Worm (Caenorhabditis elegans): Measurements from ENCODE around the gene M106.8.
A peak's percentile ranks its signal among the peaks of the same experiment; 100 is the strongest.

Gene M106.8

DNA sequence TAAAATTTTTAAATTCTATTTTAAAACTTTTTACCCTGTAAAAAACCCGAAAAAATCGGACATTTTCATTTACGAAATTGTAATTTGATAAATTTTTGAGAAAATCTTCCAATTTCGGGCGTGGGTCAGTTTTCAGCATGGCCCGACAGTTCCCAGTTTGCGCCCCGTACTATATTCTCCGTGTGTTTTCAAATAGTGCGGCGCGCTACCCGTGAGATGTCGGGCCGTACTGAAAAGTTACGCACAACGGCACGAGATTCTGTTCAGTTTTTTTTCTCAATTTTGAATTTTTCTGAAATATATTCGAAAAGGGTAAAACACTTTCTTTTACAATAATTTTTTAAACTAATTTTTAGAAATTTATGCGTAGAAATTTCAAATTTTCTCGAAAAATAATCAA lies 3.6 kb upstream of the M106.8 start:
- TF ChIP-seq nhr-25 (tag; optimal IDR thresholded peaks at IDR 0.05) = no peak

DNA sequence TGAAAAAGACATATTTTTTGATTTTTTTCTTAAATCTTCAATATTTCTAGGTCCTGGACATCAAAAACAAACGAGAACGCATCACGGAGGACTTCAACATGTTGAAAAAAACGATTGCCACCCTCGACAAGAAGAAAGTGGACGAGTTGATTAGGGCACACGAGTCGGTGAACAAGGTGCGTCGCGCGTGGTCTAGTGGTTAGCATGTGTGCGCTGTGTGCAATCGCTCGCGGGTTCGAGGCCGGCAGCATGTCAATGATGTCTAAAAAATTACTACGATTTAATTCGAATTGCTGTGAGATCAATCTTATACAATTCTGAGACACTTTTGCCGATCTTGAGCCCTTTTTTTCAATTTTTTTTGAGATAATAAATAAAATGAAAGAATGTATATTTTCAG lies 3.4 kb downstream of the M106.8 start:
- TF ChIP-seq nhr-237 (tag; optimal IDR thresholded peaks at IDR 0.05) (no peak), nhr-11 (tag; optimal IDR thresholded peaks at IDR 0.05) (peak; percentile 46), elt-3 (tag; optimal IDR thresholded peaks at IDR 0.05) (peak in 1 of 3 experiments; percentile 81), ceh-82 (tag; optimal IDR thresholded peaks at IDR 0.05) (no peak), sea-2 (GFP tag; optimal IDR thresholded peaks at IDR 0.05) (no peak), ceh-16 (tag; optimal IDR thresholded peaks at IDR 0.05) (no peak), pha-4 (tag; optimal IDR thresholded peaks at IDR 0.05) (peak; percentile 78), ztf-11 (tag; optimal IDR thresholded peaks at IDR 0.05) (peak; percentile 28), lsy-12 (tag; optimal IDR thresholded peaks at IDR 0.05) (peak; percentile 74), nhr-76 (tag; optimal IDR thresholded peaks at IDR 0.05) (no peak), nhr-43 (tag; optimal IDR thresholded peaks at IDR 0.05; ENCODE audit: poor library complexity, severe bottlenecking) (peak; percentile 83), ama-1 (optimal IDR thresholded peaks at IDR 0.05) (peak; percentile 52), ceh-28 (tag; optimal IDR thresholded peaks at IDR 0.05) (no peak), ZK546.5 (tag; optimal IDR thresholded peaks at IDR 0.05) (no peak), nhr-67 (tag; optimal IDR thresholded peaks at IDR 0.05) (no peak), eor-1 (tag; optimal IDR thresholded peaks at IDR 0.05) (no peak), unc-39 (tag; optimal IDR thresholded peaks at IDR 0.05) (no peak), egl-27 (tag; optimal IDR thresholded peaks at IDR 0.05) (no peak), nfya-1 (tag; optimal IDR thresholded peaks at IDR 0.05; ENCODE audit: insufficient read depth) (peak; percentile 79), nhr-28 (tag; optimal IDR thresholded peaks at IDR 0.05) (no peak), daf-12 (tag; optimal IDR thresholded peaks at IDR 0.05) (no peak), egl-5 (tag; optimal IDR thresholded peaks at IDR 0.05) (no peak), lin-15B (tag; optimal IDR thresholded peaks at IDR 0.05) (peak; percentile 45), aly-2 (tag; optimal IDR thresholded peaks at IDR 0.05) (no peak), mml-1 (tag; optimal IDR thresholded peaks at IDR 0.05) (no peak), fos-1 (tag; optimal IDR thresholded peaks at IDR 0.05) (no peak), R02D3.7 (tag; optimal IDR thresholded peaks at IDR 0.05) (peak; percentile 43), fkh-2 (tag; optimal IDR thresholded peaks at IDR 0.05) (no peak), ceh-9 (tag; optimal IDR thresholded peaks at IDR 0.05) (no peak), fkh-10 (GFP tag; optimal IDR thresholded peaks at IDR 0.05) (peak; percentile 8), elt-1 (tag; optimal IDR thresholded peaks at IDR 0.05) (no peak), unc-62 (GFP tag; optimal IDR thresholded peaks at IDR 0.05) (peak; percentile 40), nhr-23 (tag; optimal IDR thresholded peaks at IDR 0.05) (peak; percentile 44), nhr-25 (tag; optimal IDR thresholded peaks at IDR 0.05) (peak; percentile 71), ztf-4 (tag; optimal IDR thresholded peaks at IDR 0.05) (peak; percentile 68), skn-1 (tag; optimal IDR thresholded peaks at IDR 0.05) (peak; percentile 12), elt-2 (tag; optimal IDR thresholded peaks at IDR 0.05) (peak; percentile 58), pqm-1 (tag; optimal IDR thresholded peaks at IDR 0.05) (peak; percentile 36), nhr-12 (tag; optimal IDR thresholded peaks at IDR 0.05) (no peak), lin-39 (tag; optimal IDR thresholded peaks at IDR 0.05) (peak; percentile 94), hmg-11 (tag; optimal IDR thresholded peaks at IDR 0.05) (peak; percentile 90), jun-1 (tag; optimal IDR thresholded peaks at IDR 0.05) (peak; percentile 72), zag-1 (tag; optimal IDR thresholded peaks at IDR 0.05) (no peak), mdl-1 (tag; optimal IDR thresholded peaks at IDR 0.05) (no peak), snpc-4 (tag; optimal IDR thresholded peaks at IDR 0.05) (peak; percentile 20), nhr-77 (tag; optimal IDR thresholded peaks at IDR 0.05) (peak; percentile 77), tbx-2 (tag; optimal IDR thresholded peaks at IDR 0.05) (peak; percentile 62)

All from whole organism, L3 larva.